Worm (Caenorhabditis elegans): Measurements from ENCODE around the gene mnr-1.

- TF ChIP-seq nhr-237 (tag; optimal IDR thresholded peaks at IDR 0.05) (no peak), mab-5 (tag; optimal IDR thresholded peaks at IDR 0.05) (no peak), M03D4.4 (tag; optimal IDR thresholded peaks at IDR 0.05) (no peak), lsy-2 (tag; optimal IDR thresholded peaks at IDR 0.05) (no peak), ztf-11 (tag; optimal IDR thresholded peaks at IDR 0.05) (no peak)
Observed at ce11 chrV:20636855-20637254, 17.6 kb upstream of the mnr-1 start, which contains the start of gene ttr-13.
